Worm (Caenorhabditis elegans) whole organism, late embryonic: Measurements from ENCODE around the gene C43F9.11.

Experiments used
- T23F11.4 ChIP-seq: fragments of 200-800 bp; sonication (Bioruptor generic); optimal IDR thresholded peaks from 2 replicates; lab custom pipeline; 2018; ENCODE audit warnings: mild to moderate bottlenecking, missing genetic modification characterization, missing compliant biosample characterization
- ama-1 ChIP-seq: fragments of 150-350 bp; optimal IDR thresholded peaks from 2 replicates; lab custom pipeline; 2014
- elt-4 ChIP-seq: sonication (generic microtip); optimal IDR thresholded peaks from 2 replicates; lab custom pipeline; 2016; ENCODE audit warnings: missing genetic modification characterization, missing compliant biosample characterization
- fkh-10 ChIP-seq: fragments of 150-350 bp; optimal IDR thresholded peaks from 2 replicates; lab custom pipeline; 2014; ENCODE audit warnings: missing biosample characterization, missing genetic modification reagents, missing genetic modification characterization
- nfya-1 ChIP-seq: sonication (generic microtip); optimal IDR thresholded peaks from 2 replicates; lab custom pipeline; 2017; ENCODE audit warnings: missing genetic modification characterization, mild to moderate bottlenecking, missing compliant biosample characterization, antibody characterized with exemption, moderate library complexity
- nhr-11 ChIP-seq: fragments of 150-350 bp; optimal IDR thresholded peaks from 2 replicates; lab custom pipeline; 2014; ENCODE audit warnings: missing biosample characterization, missing genetic modification characterization
- pag-3 ChIP-seq: sonication (generic microtip); optimal IDR thresholded peaks from 2 replicates; lab custom pipeline; 2016; ENCODE audit warnings: missing compliant biosample characterization, missing genetic modification characterization, borderline replicate concordance
- sox-4 ChIP-seq: sonication (generic microtip); optimal IDR thresholded peaks from 2 replicates; lab custom pipeline; 2017; ENCODE audit warnings: mild to moderate bottlenecking, missing genetic modification characterization, inconsistent platforms, missing compliant biosample characterization
- tbx-2 ChIP-seq: sonication (generic microtip); optimal IDR thresholded peaks from 2 replicates; lab custom pipeline; 2016; ENCODE audit warnings: missing genetic modification characterization, missing compliant biosample characterization
- unc-3 ChIP-seq, 2 experiments: fragments of 200-800 bp in 1 of 2; sonication (Bioruptor generic) in 1 of 2; sonication (generic microtip) in 1 of 2; conservative IDR thresholded peaks in 1 of 2; optimal IDR thresholded peaks in 1 of 2; 2 replicates each; pipeline versions ENCODE4 v1.3.6 to Lab custom; 2016 to 2022; ENCODE audit warnings: missing compliant biosample characterization in 2 of 2, missing genetic modification characterization in 2 of 2, missing genetic modification reagents in 1 of 2
- unc-55 ChIP-seq: sonication (generic microtip); optimal IDR thresholded peaks from 2 replicates; lab custom pipeline; 2017; ENCODE audit warnings: missing biosample characterization, missing genetic modification reagents, missing genetic modification characterization
- zip-5 ChIP-seq: sonication (generic microtip); optimal IDR thresholded peaks from 2 replicates; lab custom pipeline; 2016; ENCODE audit warnings: missing genetic modification characterization, missing compliant biosample characterization
- ztf-16 ChIP-seq: sonication (generic microtip); optimal IDR thresholded peaks from 2 replicates; lab custom pipeline; 2017; ENCODE audit warnings: missing genetic modification characterization, missing compliant biosample characterization

DNA sequence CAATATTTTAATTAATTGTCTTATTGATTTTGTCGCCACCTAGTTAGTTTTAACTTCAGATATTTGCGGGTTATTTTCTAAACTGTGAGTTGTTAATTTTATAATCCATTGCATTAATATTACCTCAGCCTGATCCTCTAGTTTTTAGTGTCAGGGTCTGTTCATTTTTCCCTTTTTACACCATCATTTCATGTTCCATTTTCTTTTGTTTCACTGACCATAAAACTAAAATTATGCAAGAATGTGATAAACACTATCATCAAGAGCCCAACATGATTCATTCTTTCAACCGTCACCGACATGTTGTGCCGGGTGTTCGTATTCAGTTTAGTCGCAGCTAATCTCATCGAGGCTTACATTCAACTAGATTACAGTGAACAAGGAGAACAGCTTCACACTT, 42.4 kb downstream of the C43F9.11 start, which contains the start of gene F56C4.2:
- TF ChIP-seq zip-5 (tag; lab: Kevin White, UChicago) (no peak), fkh-10 (GFP tag; lab: Kevin White, UChicago) (no peak), unc-3 (GFP tag; conservative IDR thresholded peaks at IDR 0.05; lab: Robert Waterston, UW) (no peak), unc-3 (tag; optimal IDR thresholded peaks at IDR 0.05; lab: Kevin White, UChicago) (no peak), sox-4 (tag; lab: Kevin White, UChicago) (no peak), nhr-11 (tag; lab: Kevin White, UChicago) (no peak), ama-1 (lab: Kevin White, UChicago) (no peak), elt-4 (tag; lab: Kevin White, UChicago) (no peak), tbx-2 (no peak), T23F11.4 (GFP tag; lab: Kevin White, UChicago) (no peak), unc-55 (GFP tag; lab: Kevin White, UChicago) (no peak), ztf-16 (no peak), nfya-1 (tag; lab: Kevin White, UChicago) (no peak), pag-3 (tag; lab: Kevin White, UChicago) (no peak)
